Fruit fly (Drosophila melanogaster) Kc167 (cell line): ENCODE measurements around the gene CG9926.

Source experiments
- Myc ChIP-seq: fragments of >200 bp; optimal IDR thresholded peaks from 2 replicates; lab custom pipeline; 2017; ENCODE audit warnings: missing external identifiers
- Sin3A ChIP-seq: fragments of >200 bp; optimal IDR thresholded peaks from 2 replicates; lab custom pipeline; 2018; ENCODE audit warnings: missing external identifiers
- h ChIP-seq: fragments of >200 bp; optimal IDR thresholded peaks from 3 replicates; lab custom pipeline; 2018; ENCODE audit warnings: missing external identifiers
- ttk ChIP-seq: sonication (Bioruptor generic); optimal IDR thresholded peaks from 2 replicates; lab custom pipeline; 2017; ENCODE audit warnings: missing external identifiers

- no peak for TF ChIP-seq Myc (lab: Kevin White, UChicago)
- no peak for TF ChIP-seq h (lab: Kevin White, UChicago)
- TF ChIP-seq ttk (lab: Kevin White, UChicago) = no peak
- no peak for TF ChIP-seq Sin3A
Observed at dm6 chr3R:13952303-13952702, 1.4 kb upstream of the CG9926 start.
